Worm (Caenorhabditis elegans) whole organism, late embryonic: ENCODE measurements around the gene C47E12.11.

Experiments
- C08G9.2 ChIP-seq: sonication (generic microtip); optimal IDR thresholded peaks from 2 replicates; lab custom pipeline; 2016; ENCODE audit warnings: mild to moderate bottlenecking, missing genetic modification characterization, moderate library complexity, missing compliant biosample characterization
- C38D4.7 ChIP-seq: fragments of 200-800 bp; sonication (Bioruptor generic); optimal IDR thresholded peaks from 2 replicates; lab custom pipeline; 2018; ENCODE audit warnings: mild to moderate bottlenecking, missing genetic modification characterization, moderate library complexity, missing compliant biosample characterization
- F13H6.1 ChIP-seq: sonication (generic microtip); optimal IDR thresholded peaks from 2 replicates; lab custom pipeline; 2016; ENCODE audit warnings: missing genetic modification characterization, missing compliant biosample characterization
- K02D7.2 ChIP-seq: sonication (generic microtip); optimal IDR thresholded peaks from 2 replicates; lab custom pipeline; 2017; ENCODE audit warnings: mild to moderate bottlenecking, missing genetic modification characterization, missing compliant biosample characterization
- K09A11.1 ChIP-seq: sonication (generic microtip); optimal IDR thresholded peaks from 2 replicates; lab custom pipeline; 2017; ENCODE audit warnings: antibody characterized with exemption, mild to moderate bottlenecking, missing genetic modification characterization, missing compliant biosample characterization; ENCODE audit not compliant: insufficient read depth
- Y22D7AL.16 ChIP-seq: sonication (generic microtip); optimal IDR thresholded peaks from 2 replicates; lab custom pipeline; 2016; ENCODE audit warnings: missing genetic modification characterization, missing compliant biosample characterization
- ahr-1 ChIP-seq: sonication (generic microtip); optimal IDR thresholded peaks from 2 replicates; lab custom pipeline; 2016; ENCODE audit warnings: missing genetic modification characterization, missing compliant biosample characterization
- ama-1 ChIP-seq: fragments of 150-350 bp; optimal IDR thresholded peaks from 2 replicates; lab custom pipeline; 2014
- ceh-19 ChIP-seq: fragments of 200-800 bp; sonication (Bioruptor generic); optimal IDR thresholded peaks from 2 replicates; lab custom pipeline; 2018; ENCODE audit warnings: mild to moderate bottlenecking, missing genetic modification characterization, missing compliant biosample characterization
- ceh-22 ChIP-seq: sonication (generic microtip); optimal IDR thresholded peaks from 2 replicates; lab custom pipeline; 2017; ENCODE audit warnings: missing biosample characterization, missing genetic modification characterization
- ceh-31 ChIP-seq: sonication (generic microtip); optimal IDR thresholded peaks from 2 replicates; lab custom pipeline; 2016; ENCODE audit warnings: missing genetic modification characterization, missing compliant biosample characterization
- ceh-34 ChIP-seq: sonication (generic microtip); optimal IDR thresholded peaks from 2 replicates; lab custom pipeline; 2016; ENCODE audit warnings: mild to moderate bottlenecking, missing genetic modification characterization, missing compliant biosample characterization
- ceh-45 ChIP-seq: fragments of 200-800 bp; sonication (Bioruptor generic); IDR thresholded peaks from 2 replicates; pipeline ENCODE4 v1.3.6; 2022; ENCODE audit warnings: missing genetic modification reagents, missing genetic modification characterization, missing compliant biosample characterization
- ceh-6 ChIP-seq: fragments of 200-800 bp; sonication (Bioruptor generic); optimal IDR thresholded peaks from 2 replicates; lab custom pipeline; 2018; ENCODE audit warnings: mild to moderate bottlenecking, missing genetic modification characterization, missing compliant biosample characterization
- elt-2 ChIP-seq: sonication (generic microtip); optimal IDR thresholded peaks from 2 replicates; lab custom pipeline; 2016; ENCODE audit warnings: missing genetic modification reagents, missing genetic modification characterization, missing compliant biosample characterization
- elt-4 ChIP-seq: sonication (generic microtip); optimal IDR thresholded peaks from 2 replicates; lab custom pipeline; 2016; ENCODE audit warnings: missing genetic modification characterization, missing compliant biosample characterization
- fkh-10 ChIP-seq: fragments of 150-350 bp; optimal IDR thresholded peaks from 2 replicates; lab custom pipeline; 2014; ENCODE audit warnings: missing biosample characterization, missing genetic modification reagents, missing genetic modification characterization
- fkh-6 ChIP-seq: sonication (generic microtip); optimal IDR thresholded peaks from 2 replicates; lab custom pipeline; 2016; ENCODE audit warnings: missing genetic modification characterization, missing compliant biosample characterization
- gmeb-2 ChIP-seq: sonication (generic microtip); optimal IDR thresholded peaks from 2 replicates; lab custom pipeline; 2016; ENCODE audit warnings: missing genetic modification characterization, inconsistent platforms, missing compliant biosample characterization
- hlh-15 ChIP-seq: sonication (generic microtip); optimal IDR thresholded peaks from 2 replicates; lab custom pipeline; 2016; ENCODE audit warnings: missing genetic modification characterization, missing compliant biosample characterization
- hlh-30 ChIP-seq: sonication (generic microtip); optimal IDR thresholded peaks from 2 replicates; lab custom pipeline; 2017; ENCODE audit warnings: antibody characterized with exemption, missing genetic modification characterization, missing compliant biosample characterization; ENCODE audit not compliant: insufficient read depth
- lim-6 ChIP-seq: sonication (generic microtip); optimal IDR thresholded peaks from 2 replicates; lab custom pipeline; 2016; ENCODE audit warnings: missing genetic modification characterization, missing compliant biosample characterization
- madf-2 ChIP-seq: sonication (generic microtip); optimal IDR thresholded peaks from 2 replicates; lab custom pipeline; 2017; ENCODE audit warnings: missing genetic modification characterization, missing compliant biosample characterization
- mec-3 ChIP-seq: sonication (generic microtip); optimal IDR thresholded peaks from 2 replicates; lab custom pipeline; 2016; ENCODE audit warnings: borderline replicate concordance, missing genetic modification characterization, missing compliant biosample characterization
- nfya-1 ChIP-seq: sonication (generic microtip); optimal IDR thresholded peaks from 2 replicates; lab custom pipeline; 2017; ENCODE audit warnings: missing genetic modification characterization, mild to moderate bottlenecking, missing compliant biosample characterization, antibody characterized with exemption, moderate library complexity
- nhr-232 ChIP-seq: sonication (generic microtip); optimal IDR thresholded peaks from 2 replicates; lab custom pipeline; 2016; ENCODE audit warnings: missing genetic modification characterization, missing compliant biosample characterization
- odd-2 ChIP-seq: sonication (generic microtip); optimal IDR thresholded peaks from 2 replicates; lab custom pipeline; 2017; ENCODE audit warnings: antibody characterized with exemption, mild to moderate bottlenecking, missing genetic modification characterization, missing compliant biosample characterization
- pha-4 ChIP-seq: fragments of 150-350 bp; optimal IDR thresholded peaks from 2 replicates; lab custom pipeline; 2018; ENCODE audit warnings: missing biosample characterization, missing genetic modification reagents, missing genetic modification characterization
- pros-1 ChIP-seq: fragments of 150-350 bp; optimal IDR thresholded peaks from 2 replicates; lab custom pipeline; 2014; ENCODE audit warnings: missing biosample characterization, missing genetic modification reagents, missing genetic modification characterization
- ref-2 ChIP-seq: sonication (generic microtip); optimal IDR thresholded peaks from 2 replicates; lab custom pipeline; 2016; ENCODE audit warnings: missing genetic modification characterization, missing compliant biosample characterization
- rnt-1 ChIP-seq: sonication (generic microtip); optimal IDR thresholded peaks from 2 replicates; lab custom pipeline; 2016; ENCODE audit warnings: missing genetic modification characterization, missing compliant biosample characterization
- sdc-2 ChIP-seq: sonication (generic microtip); optimal IDR thresholded peaks from 2 replicates; lab custom pipeline; 2016; ENCODE audit warnings: missing genotype, missing genetic modification characterization, missing compliant biosample characterization
- sox-4 ChIP-seq: sonication (generic microtip); optimal IDR thresholded peaks from 2 replicates; lab custom pipeline; 2017; ENCODE audit warnings: mild to moderate bottlenecking, missing genetic modification characterization, inconsistent platforms, missing compliant biosample characterization
- tbx-2 ChIP-seq: sonication (generic microtip); optimal IDR thresholded peaks from 2 replicates; lab custom pipeline; 2016; ENCODE audit warnings: missing genetic modification characterization, missing compliant biosample characterization
- ttx-3 ChIP-seq: sonication (generic microtip); optimal IDR thresholded peaks from 2 replicates; lab custom pipeline; 2016; ENCODE audit warnings: missing genetic modification reagents, missing genetic modification characterization, missing compliant biosample characterization
- unc-3 ChIP-seq, 2 experiments: fragments of 200-800 bp in 1 of 2; sonication (Bioruptor generic) in 1 of 2; sonication (generic microtip) in 1 of 2; conservative IDR thresholded peaks in 1 of 2; optimal IDR thresholded peaks in 1 of 2; 2 replicates each; pipeline versions ENCODE4 v1.3.6 to Lab custom; 2016 to 2022; ENCODE audit warnings: missing compliant biosample characterization in 2 of 2, missing genetic modification characterization in 2 of 2, missing genetic modification reagents in 1 of 2
- unc-42 ChIP-seq: sonication (generic microtip); optimal IDR thresholded peaks from 2 replicates; lab custom pipeline; 2016; ENCODE audit warnings: missing genotype, missing genetic modification characterization, missing compliant biosample characterization
- unc-55 ChIP-seq: sonication (generic microtip); optimal IDR thresholded peaks from 2 replicates; lab custom pipeline; 2017; ENCODE audit warnings: missing biosample characterization, missing genetic modification reagents, missing genetic modification characterization
- zip-5 ChIP-seq: sonication (generic microtip); optimal IDR thresholded peaks from 2 replicates; lab custom pipeline; 2016; ENCODE audit warnings: missing genetic modification characterization, missing compliant biosample characterization

The C47E12.11 gene

DNA sequence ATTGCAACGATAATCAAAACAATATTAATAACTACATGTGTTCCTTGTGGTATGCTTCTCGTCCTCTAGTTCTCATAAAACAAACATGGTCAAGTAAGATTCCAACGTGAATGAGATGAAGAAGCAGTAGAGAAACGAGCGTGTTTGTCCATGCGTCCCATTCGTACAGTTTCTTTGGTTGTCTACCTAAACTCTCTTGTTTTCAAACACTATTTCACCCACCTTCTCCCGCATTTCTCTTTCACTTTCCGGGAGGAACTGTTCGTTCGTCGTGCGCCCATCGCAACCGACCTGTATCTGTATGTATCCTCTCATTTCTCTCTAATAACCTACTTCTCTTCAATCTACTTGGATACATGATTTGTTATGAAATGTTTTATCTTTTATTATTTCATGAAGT is 38.6 kb downstream of the C47E12.11 start:
- TF ChIP-seq zip-5 (tag; lab: Kevin White, UChicago), result no peak
- TF ChIP-seq ref-2 (tag; lab: Kevin White, UChicago), result peak; percentile 10

DNA sequence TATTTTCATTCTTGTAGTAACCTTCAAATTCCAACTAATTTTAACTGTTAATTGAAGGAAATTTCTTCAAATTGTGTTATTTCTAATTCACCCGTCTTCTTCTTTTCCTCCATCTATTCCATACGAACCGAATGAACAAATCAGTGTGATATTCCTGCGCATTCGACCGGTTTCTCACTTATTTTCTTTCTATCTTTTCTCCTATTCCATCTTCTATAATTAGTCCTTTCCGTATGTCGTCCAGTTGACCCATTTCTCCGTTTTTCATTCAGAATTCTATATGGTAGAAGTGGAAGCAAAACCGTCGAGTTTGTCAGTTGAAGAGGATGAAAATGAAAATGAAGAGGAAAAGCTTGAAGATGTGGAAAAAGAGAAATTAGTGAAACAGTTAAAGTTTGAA is 40.3 kb downstream of the C47E12.11 start, which contains the start of gene magu-4:
TSS of gene magu-4 (plus strand) at position 218 of the 400 bp plus-strand sequence.
- TF ChIP-seq ceh-45 (GFP tag; lab: Robert Waterston, UW), result no peak
- TF ChIP-seq elt-4 (tag; lab: Kevin White, UChicago), result no peak
- no peak for TF ChIP-seq madf-2 (tag; lab: Kevin White, UChicago)
- no peak for TF ChIP-seq unc-42 (tag; lab: Kevin White, UChicago)
- no peak for TF ChIP-seq fkh-10 (GFP tag; lab: Kevin White, UChicago)
- no peak for TF ChIP-seq unc-3 (GFP tag; conservative IDR thresholded peaks at IDR 0.05; lab: Robert Waterston, UW)
- TF ChIP-seq unc-3 (tag; optimal IDR thresholded peaks at IDR 0.05; lab: Kevin White, UChicago), result no peak
- TF ChIP-seq sox-4 (tag; lab: Kevin White, UChicago), result no peak
- no peak for TF ChIP-seq sdc-2
- TF ChIP-seq Y22D7AL.16, result no peak
- no peak for TF ChIP-seq fkh-6 (tag; lab: Kevin White, UChicago)
- TF ChIP-seq gmeb-2 (tag; lab: Kevin White, UChicago), result no peak
- TF ChIP-seq odd-2, result no peak
- no peak for TF ChIP-seq pros-1 (tag; lab: Kevin White, UChicago)
- TF ChIP-seq tbx-2 (tag; lab: Kevin White, UChicago), result no peak
- TF ChIP-seq, all 69 proteins: peak for 0

DNA sequence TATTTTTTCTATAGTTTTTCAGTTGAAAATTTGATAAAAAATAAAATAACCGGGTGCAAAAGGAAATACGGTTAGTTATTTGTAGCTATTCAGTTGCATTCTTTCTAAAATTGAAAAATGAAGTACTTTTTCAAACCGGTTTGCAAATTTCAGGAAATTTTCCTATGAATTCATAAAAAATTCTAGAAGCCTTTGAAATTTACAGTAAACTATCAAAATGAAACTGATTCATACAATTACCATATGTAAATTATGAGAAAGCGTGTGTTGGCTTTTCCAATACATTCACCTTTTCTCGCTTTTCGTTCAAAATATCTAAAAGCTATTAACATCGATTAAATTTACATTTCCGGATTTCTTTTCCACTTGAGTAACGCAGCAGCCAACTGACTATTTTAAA is 47.8 kb downstream of the C47E12.11 start, which contains the start of gene ent-7:
TSS of gene ent-7 (plus strand) at position 301 of the 400 bp plus-strand sequence.
- no peak for TF ChIP-seq lim-6 (tag; lab: Kevin White, UChicago)
- TF ChIP-seq tbx-2 (tag; lab: Kevin White, UChicago), result no peak
- TF ChIP-seq ttx-3 (tag; lab: Kevin White, UChicago), result no peak
- TF ChIP-seq hlh-15 (tag; lab: Kevin White, UChicago), result no peak
- TF ChIP-seq ahr-1 (tag; lab: Kevin White, UChicago), result no peak
- no peak for TF ChIP-seq pha-4 (tag; lab: Kevin White, UChicago)
- TF ChIP-seq K02D7.2 (tag; lab: Kevin White, UChicago), result no peak
- no peak for TF ChIP-seq ceh-34 (tag; lab: Kevin White, UChicago)
- no peak for TF ChIP-seq mec-3 (tag; lab: Kevin White, UChicago)
- TF ChIP-seq hlh-30 (tag; lab: Kevin White, UChicago), result no peak
- TF ChIP-seq nfya-1 (tag; lab: Kevin White, UChicago), result no peak
- TF ChIP-seq ceh-19 (GFP tag; lab: Kevin White, UChicago), result no peak
- TF ChIP-seq fkh-6 (tag; lab: Kevin White, UChicago), result no peak
- no peak for TF ChIP-seq ceh-6 (GFP tag; lab: Kevin White, UChicago)
- no peak for TF ChIP-seq C08G9.2 (tag; lab: Kevin White, UChicago)
- TF ChIP-seq sox-4 (tag; lab: Kevin White, UChicago), result no peak
- no peak for TF ChIP-seq unc-55 (GFP tag; lab: Kevin White, UChicago)
- no peak for TF ChIP-seq ceh-22 (tag; lab: Kevin White, UChicago)
- TF ChIP-seq nhr-232 (tag; lab: Kevin White, UChicago), result no peak

DNA sequence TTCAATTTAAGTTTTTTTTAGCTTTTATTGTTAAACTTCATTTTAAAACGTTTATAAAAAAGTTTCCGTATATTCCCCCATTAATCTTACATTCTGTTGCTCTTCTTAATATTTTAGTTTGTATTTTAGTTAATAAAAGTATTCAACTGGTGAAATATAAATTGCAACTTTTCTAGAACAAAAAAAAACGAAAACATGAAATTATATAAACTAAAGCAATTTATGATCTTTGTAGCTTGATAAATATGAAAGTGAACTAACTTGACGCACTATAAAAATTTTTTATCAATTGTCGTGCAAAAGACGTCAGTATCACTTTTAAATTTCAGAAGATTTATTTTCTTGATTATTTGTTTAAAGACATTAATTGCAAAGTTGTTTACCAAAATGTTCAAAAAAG is 48.4 kb downstream of the C47E12.11 start, which contains the start of gene F44D12.2:
TSS of gene F44D12.2 (minus strand) at position 101 of the 400 bp plus-strand sequence.
- TF ChIP-seq elt-4 (tag; lab: Kevin White, UChicago) (no peak), rnt-1 (no peak), C38D4.7 (no peak), ceh-19 (GFP tag; lab: Kevin White, UChicago) (no peak), hlh-30 (tag; lab: Kevin White, UChicago) (no peak), ceh-22 (tag; lab: Kevin White, UChicago) (no peak), F13H6.1 (no peak), lim-6 (tag; lab: Kevin White, UChicago) (no peak), K09A11.1 (tag; lab: Kevin White, UChicago) (no peak), ceh-6 (GFP tag; lab: Kevin White, UChicago) (no peak), ama-1 (lab: Kevin White, UChicago) (no peak), madf-2 (tag; lab: Kevin White, UChicago) (no peak), fkh-10 (GFP tag; lab: Kevin White, UChicago) (no peak), elt-2 (no peak), C08G9.2 (tag; lab: Kevin White, UChicago) (no peak), pros-1 (tag; lab: Kevin White, UChicago) (no peak), pha-4 (tag; lab: Kevin White, UChicago) (no peak), sdc-2 (no peak), hlh-15 (tag; lab: Kevin White, UChicago) (no peak), ceh-31 (no peak)
